Fruit fly (Drosophila melanogaster): Measurements from ENCODE around the gene CtIP.
A peak's percentile ranks its signal among the peaks of the same experiment; 100 is the strongest.

Gene CtIP

DNA sequence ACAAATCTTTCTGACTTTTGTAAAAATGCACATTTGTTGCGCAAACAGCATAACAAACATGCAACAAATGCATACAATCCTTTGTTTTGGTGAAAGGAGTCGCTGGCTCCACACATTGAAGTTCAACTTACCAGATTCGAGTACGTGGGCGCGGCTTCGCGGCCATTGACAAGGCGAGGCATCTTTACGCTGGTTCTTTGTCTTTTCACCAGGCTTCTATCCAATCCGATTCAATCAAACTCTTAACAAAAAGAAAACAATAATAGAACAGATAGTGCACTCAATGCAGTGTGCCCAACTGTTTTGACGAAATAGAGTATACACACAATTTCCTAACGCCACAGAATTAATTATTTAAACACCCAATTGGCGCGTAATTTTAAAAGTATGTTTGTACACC, 5.9 kb upstream of the CtIP start, which contains the start of gene CG5262:
Gene CG5262, minus strand, starts transcription at position 294 of the 400 bp plus-strand sequence.
- TF ChIP-seq Sox14 (GFP tag; optimal IDR thresholded peaks at IDR 0.05): peak; percentile 87
- TF ChIP-seq Ets96B (tag; optimal IDR thresholded peaks at IDR 0.05): no peak
- 0 out of 2 replicates have a peak, but pooled peaks have one; percentile 25 for TF ChIP-seq CG15336 (GFP tag; IDR thresholded peaks at IDR 0.05)
- peak; percentile 13 for TF ChIP-seq CG3032 (tag; optimal IDR thresholded peaks at IDR 0.05)

DNA sequence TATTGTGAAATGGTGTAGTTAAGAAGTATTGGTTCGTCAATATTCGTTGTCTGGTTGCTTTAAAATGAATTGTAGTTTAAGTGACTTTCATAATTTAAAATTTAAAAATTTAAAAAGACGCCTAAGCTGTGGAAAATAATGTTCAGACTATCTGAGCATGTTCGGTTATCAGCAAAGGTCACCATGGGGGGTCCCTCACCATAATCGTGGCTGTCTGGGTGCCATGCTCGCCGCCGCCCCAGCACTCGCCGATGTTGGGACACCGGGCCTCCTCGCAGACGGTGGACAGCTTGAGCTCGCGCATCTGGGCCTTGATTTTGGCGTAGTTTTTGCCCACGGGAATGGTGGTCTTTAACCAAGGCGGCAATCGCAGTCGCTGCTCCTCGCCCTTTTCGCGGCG, 4.4 kb upstream of the CtIP start:
- TF ChIP-seq CG10669 (GFP tag; optimal IDR thresholded peaks at IDR 0.05): no peak
- TF ChIP-seq topi (GFP tag; optimal IDR thresholded peaks at IDR 0.05): no peak
- TF ChIP-seq salr (GFP tag; optimal IDR thresholded peaks at IDR 0.05): no peak
- no peak for TF ChIP-seq Eip75B (GFP tag; optimal IDR thresholded peaks at IDR 0.05)
- TF ChIP-seq CG1621 (tag; optimal IDR thresholded peaks at IDR 0.05): no peak

DNA sequence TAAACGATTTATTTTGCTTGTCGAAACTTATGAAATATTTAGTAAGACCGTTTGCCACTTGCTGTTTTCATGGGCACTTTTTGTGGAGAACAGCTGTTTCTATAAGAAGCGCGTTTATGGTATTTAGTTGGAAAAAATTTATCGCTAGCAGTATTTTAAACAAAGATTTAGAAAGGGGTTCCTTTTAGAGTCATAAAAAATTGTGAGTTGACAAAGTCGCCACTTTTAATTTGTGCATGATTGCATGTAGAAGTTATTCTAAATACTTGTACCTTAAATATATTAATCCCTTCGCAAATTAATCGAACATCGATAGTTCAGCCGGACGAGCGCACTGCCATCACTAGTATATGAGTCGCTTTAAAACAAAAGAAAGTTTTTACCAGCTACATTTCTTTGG, 3.8 kb upstream of the CtIP start, which contains the start of the genes Las and Psn:
Gene Las, minus strand, starts transcription at position 65 of the 400 bp plus-strand sequence.
Gene Psn, plus strand, starts transcription at position 172 of the 400 bp plus-strand sequence.
- TF ChIP-seq CG31627 (GFP tag; optimal IDR thresholded peaks at IDR 0.05) (no peak), acj6 (GFP tag; optimal IDR thresholded peaks at IDR 0.05) (no peak), Eip78C (GFP tag) (no peak), fd59A (GFP tag; optimal IDR thresholded peaks at IDR 0.05) (no peak), ss (GFP tag; optimal IDR thresholded peaks at IDR 0.05) (no peak), pdm3 (GFP tag; optimal IDR thresholded peaks at IDR 0.05) (no peak), Eip75B (GFP tag; optimal IDR thresholded peaks at IDR 0.05) (no peak), lz (GFP tag; optimal IDR thresholded peaks at IDR 0.05) (peak; percentile 15), Sox14 (GFP tag; optimal IDR thresholded peaks at IDR 0.05) (peak; percentile 82), esn (GFP tag; optimal IDR thresholded peaks at IDR 0.05) (peak; percentile 38), CG10631 (GFP tag; optimal IDR thresholded peaks at IDR 0.05) (no peak), CG7368 (GFP tag; optimal IDR thresholded peaks at IDR 0.05) (no peak), net (GFP tag; optimal IDR thresholded peaks at IDR 0.05) (no peak)

DNA sequence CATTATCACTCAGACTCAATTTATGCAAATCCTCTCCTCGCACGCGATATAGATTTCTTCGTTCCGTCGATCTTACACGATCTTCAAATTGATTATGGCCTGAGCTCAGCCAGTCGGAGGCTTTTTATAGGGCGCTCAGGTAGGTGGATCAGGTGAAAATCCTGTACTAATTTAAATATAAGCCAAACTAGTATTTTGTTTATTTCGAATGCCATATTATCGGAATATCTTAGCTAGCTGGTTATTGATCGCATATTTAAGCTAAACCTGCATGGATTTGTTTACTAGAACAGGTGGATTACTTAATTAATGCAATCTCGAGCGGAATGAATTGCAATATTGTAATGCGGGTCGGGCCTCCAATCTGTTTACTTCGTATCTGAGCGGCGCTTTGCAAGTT, 3.7 kb downstream of the CtIP start, which contains the start of gene Hpd:
Gene Hpd, minus strand, starts transcription at position 101 of the 400 bp plus-strand sequence.
- TF ChIP-seq dsx (GFP tag; optimal IDR thresholded peaks at IDR 0.05; ENCODE audit: poor library complexity, severe bottlenecking): no peak
- TF ChIP-seq Smox (GFP tag; optimal IDR thresholded peaks at IDR 0.05): no peak
- TF ChIP-seq CG3919 (GFP tag; optimal IDR thresholded peaks at IDR 0.05): no peak
- no peak for TF ChIP-seq eg (GFP tag; IDR thresholded peaks at IDR 0.05)
- TF ChIP-seq achi (GFP tag; optimal IDR thresholded peaks at IDR 0.05): no peak

DNA sequence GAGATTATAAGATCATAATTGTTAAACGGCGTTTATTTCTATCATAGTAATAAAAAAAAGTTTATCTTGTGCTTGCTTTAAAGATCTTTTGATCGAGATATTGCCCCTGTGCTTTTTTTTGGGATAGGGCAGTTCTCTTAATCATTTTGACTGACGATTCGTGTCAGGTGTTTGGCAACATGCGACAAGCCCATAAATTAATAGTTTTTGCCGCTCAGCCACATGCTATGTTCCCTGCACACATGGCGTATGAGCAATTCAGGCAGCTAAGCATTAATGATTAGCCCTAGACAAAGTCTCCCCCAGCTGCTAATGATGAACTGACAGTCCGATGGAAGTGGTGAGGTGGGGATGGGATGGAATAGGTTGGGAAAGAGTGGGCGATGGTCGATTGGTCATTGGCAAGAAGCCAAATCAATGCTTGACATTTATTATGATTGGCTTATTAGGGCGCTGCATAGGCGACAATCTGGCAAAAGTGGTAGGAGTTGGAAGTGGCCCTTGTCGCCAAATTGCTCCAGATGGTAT, 4.9 kb downstream of the CtIP start:
- TF ChIP-seq CG10669 (GFP tag; optimal IDR thresholded peaks at IDR 0.05): no peak
- TF ChIP-seq achi (GFP tag; optimal IDR thresholded peaks at IDR 0.05): no peak
- no peak for TF ChIP-seq CG3032 (tag; optimal IDR thresholded peaks at IDR 0.05)

DNA sequence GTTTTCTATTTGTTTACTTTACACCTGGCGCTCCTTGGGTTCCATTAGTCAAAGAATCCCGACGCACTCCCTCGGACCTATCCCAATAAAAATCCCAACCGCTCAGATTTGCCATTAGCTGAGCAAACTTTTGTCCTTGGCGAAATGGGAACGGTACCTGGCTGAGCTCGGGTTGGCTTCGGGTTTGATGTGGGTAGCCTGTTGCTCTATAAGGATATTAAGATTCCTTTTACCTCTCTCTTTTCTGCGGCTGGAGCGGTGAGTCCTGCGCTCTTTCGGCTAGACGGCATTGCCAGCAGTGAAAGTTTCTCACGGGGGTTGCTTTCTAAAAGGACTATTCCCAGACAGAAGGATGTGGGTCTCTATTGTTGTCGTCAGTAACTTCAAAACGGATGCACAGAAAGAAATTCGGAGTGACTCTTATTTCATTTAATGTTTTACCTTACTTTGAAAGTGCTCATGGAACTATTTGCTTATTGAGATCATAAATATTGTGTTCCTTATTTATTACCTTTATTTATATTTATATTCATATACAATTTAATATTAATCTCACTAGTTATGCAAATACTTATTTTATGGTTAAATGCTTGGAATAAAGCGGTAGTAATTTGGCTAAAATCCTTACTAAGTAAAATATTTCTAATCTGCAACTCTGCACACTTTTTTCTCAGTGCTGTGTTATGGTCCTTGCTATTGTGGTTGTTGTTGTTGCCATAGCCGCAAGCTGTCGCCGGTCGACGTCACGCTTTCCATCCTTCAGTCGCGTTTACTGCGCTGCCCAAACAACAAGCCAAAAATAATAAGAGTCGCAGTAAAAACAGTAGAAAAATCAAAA, 5.8 kb downstream of the CtIP start, which contains the start of gene CG5910:
Gene CG5910, plus strand, starts transcription at position 788 of the 838 bp plus-strand sequence.
- TF ChIP-seq OdsH (GFP tag; optimal IDR thresholded peaks at IDR 0.05) (no peak), Ets21C (GFP tag; optimal IDR thresholded peaks at IDR 0.05) (no peak), spab (GFP tag; optimal IDR thresholded peaks at IDR 0.05) (no peak), Eip78C (GFP tag) (peak; percentile 89), fkh (GFP tag; optimal IDR thresholded peaks at IDR 0.05) (peak; percentile 44), CG10631 (GFP tag; optimal IDR thresholded peaks at IDR 0.05) (no peak), Eip93F (GFP tag; optimal IDR thresholded peaks at IDR 0.05) (no peak), CG11762 (GFP tag; optimal IDR thresholded peaks at IDR 0.05; ENCODE audit: insufficient read depth) (peak; percentile 41), Hr39 (GFP tag; optimal IDR thresholded peaks at IDR 0.05) (no peak), Met (GFP tag; optimal IDR thresholded peaks at IDR 0.05) (no peak), CG6163 (GFP tag; IDR thresholded peaks at IDR 0.05) (peak; percentile 61; the same call in 1 of the 3 replicates), CG11294 (GFP tag; IDR thresholded peaks at IDR 0.05) (peak; percentile 18; the same call in 1 of the 2 replicates), CG3032 (tag; optimal IDR thresholded peaks at IDR 0.05) (peak; percentile 86), CG11902 (GFP tag; optimal IDR thresholded peaks at IDR 0.05) (peak; percentile 37), CG8119 (GFP tag; IDR thresholded peaks at IDR 0.05) (no peak), CG10669 (GFP tag; optimal IDR thresholded peaks at IDR 0.05) (no peak), CG6808 (GFP tag; optimal IDR thresholded peaks at IDR 0.05) (no peak), Lpt (GFP tag; optimal IDR thresholded peaks at IDR 0.05) (peak; percentile 52), CG6276 (GFP tag; optimal IDR thresholded peaks at IDR 0.05) (no peak)
